Worm (Caenorhabditis elegans): ENCODE data around the gene gbh-1.

gbh-1 gene

ce11 chrII:10665031-10665430 lies 28.6 kb downstream of the gbh-1 start, which contains the start of gene D2089.3:
Gene D2089.3 (minus strand): TSS chrII:10665131.
- no peak for TF ChIP-seq fkh-2 (tag; optimal IDR thresholded peaks at IDR 0.05)

ce11 chrII:10662698-10663097 lies 30.9 kb downstream of the gbh-1 start, which contains the start of gene D2089.8:
Gene D2089.8 (minus strand): TSS chrII:10662781.
- no peak for TF ChIP-seq nhr-28 (tag; optimal IDR thresholded peaks at IDR 0.05)
- no peak for TF ChIP-seq hmg-11 (tag; optimal IDR thresholded peaks at IDR 0.05)
- peak; percentile 18 for TF ChIP-seq nfya-1 (tag; optimal IDR thresholded peaks at IDR 0.05; ENCODE audit: insufficient read depth)
- TF ChIP-seq tbx-2 (tag; optimal IDR thresholded peaks at IDR 0.05), result no peak
- no peak for TF ChIP-seq egl-27 (tag; optimal IDR thresholded peaks at IDR 0.05)
- peak; percentile 43 for TF ChIP-seq pha-4 (tag; optimal IDR thresholded peaks at IDR 0.05)
- TF ChIP-seq nhr-11 (tag; optimal IDR thresholded peaks at IDR 0.05), result no peak
- TF ChIP-seq pqm-1 (tag; optimal IDR thresholded peaks at IDR 0.05), result no peak

DNA sequence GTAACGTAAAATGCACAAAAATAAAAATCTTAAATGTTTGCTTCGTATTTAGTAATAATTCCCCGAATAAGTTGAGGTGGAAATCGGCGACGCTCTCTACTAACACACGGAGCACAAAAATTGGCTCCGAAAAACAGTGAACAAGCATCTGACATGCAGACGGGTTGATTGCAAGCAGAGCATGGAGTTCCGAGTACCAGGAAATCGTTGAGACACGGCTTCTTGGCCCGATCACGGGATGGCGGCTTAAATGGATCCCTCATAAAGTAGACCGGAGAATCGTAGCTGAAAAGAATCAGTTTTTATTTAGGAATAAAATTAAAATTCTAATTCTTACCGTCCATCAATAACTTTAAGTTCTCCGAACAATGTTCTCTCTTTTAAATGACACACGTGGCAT lies 31.3 kb downstream of the gbh-1 start:
- TF ChIP-seq tbx-2 (tag; optimal IDR thresholded peaks at IDR 0.05) (no peak), hmg-11 (tag; optimal IDR thresholded peaks at IDR 0.05) (no peak), nhr-12 (tag; optimal IDR thresholded peaks at IDR 0.05) (no peak), elt-2 (tag; optimal IDR thresholded peaks at IDR 0.05) (no peak)

ce11 chrII:10661448-10662064 lies 32.0 kb downstream of the gbh-1 start:
- TF ChIP-seq jun-1 (tag; optimal IDR thresholded peaks at IDR 0.05) (no peak), nhr-67 (tag; optimal IDR thresholded peaks at IDR 0.05) (no peak), lsy-12 (tag; optimal IDR thresholded peaks at IDR 0.05) (no peak), snpc-4 (tag; optimal IDR thresholded peaks at IDR 0.05) (no peak), nhr-43 (tag; optimal IDR thresholded peaks at IDR 0.05; ENCODE audit: poor library complexity, severe bottlenecking) (peak; percentile 59)

- TF ChIP-seq pha-4 (tag; optimal IDR thresholded peaks at IDR 0.05), result no peak
- no peak for TF ChIP-seq lsy-12 (tag; optimal IDR thresholded peaks at IDR 0.05)
- TF ChIP-seq skn-1 (tag; optimal IDR thresholded peaks at IDR 0.05), result no peak
These were observed 32.7 kb downstream of the gbh-1 start, which contains the start of gene marc-2 for ce11 chrII:10660892-10661291. Gene marc-2 (minus strand): TSS chrII:10660992.

DNA sequence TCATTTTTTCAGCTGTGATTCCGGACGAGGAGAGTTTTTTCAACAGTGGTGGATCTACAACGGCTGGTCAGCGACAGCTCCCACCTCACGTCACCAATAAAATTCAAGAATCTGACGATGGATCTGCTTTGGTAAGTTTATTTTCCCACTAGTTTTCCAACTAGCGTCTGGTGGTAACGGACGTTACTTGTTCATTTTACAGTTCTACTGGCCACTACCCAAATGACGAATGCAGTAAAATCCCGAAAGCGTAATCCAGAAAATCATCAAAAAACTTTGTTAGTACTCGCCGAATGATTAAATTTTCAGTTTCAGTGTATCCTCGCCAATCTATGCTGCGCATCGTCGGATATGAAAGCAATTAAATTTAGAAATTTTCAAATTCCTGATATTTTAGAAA lies 34.0 kb downstream of the gbh-1 start:
- no peak for TF ChIP-seq ama-1 (optimal IDR thresholded peaks at IDR 0.05)
- no peak for TF ChIP-seq nhr-77 (tag; optimal IDR thresholded peaks at IDR 0.05)
- TF ChIP-seq ceh-28 (tag; optimal IDR thresholded peaks at IDR 0.05), result no peak
- no peak for TF ChIP-seq daf-12 (tag; optimal IDR thresholded peaks at IDR 0.05)
- TF ChIP-seq unc-39 (tag; optimal IDR thresholded peaks at IDR 0.05), result no peak
- no peak for TF ChIP-seq nhr-237 (tag; optimal IDR thresholded peaks at IDR 0.05)
- TF ChIP-seq nhr-12 (tag; optimal IDR thresholded peaks at IDR 0.05), result no peak
- no peak for TF ChIP-seq elt-2 (tag; optimal IDR thresholded peaks at IDR 0.05)
- TF ChIP-seq snpc-4 (tag; optimal IDR thresholded peaks at IDR 0.05), result no peak
- TF ChIP-seq ZK546.5 (tag; optimal IDR thresholded peaks at IDR 0.05), result no peak
- no peak for TF ChIP-seq eor-1 (tag; optimal IDR thresholded peaks at IDR 0.05)
- TF ChIP-seq zag-1 (tag; optimal IDR thresholded peaks at IDR 0.05), result no peak
- TF ChIP-seq R02D3.7 (tag; optimal IDR thresholded peaks at IDR 0.05), result no peak
- TF ChIP-seq egl-27 (tag; optimal IDR thresholded peaks at IDR 0.05), result no peak
- TF ChIP-seq sea-2 (GFP tag; optimal IDR thresholded peaks at IDR 0.05), result no peak
- TF ChIP-seq fkh-10 (GFP tag; optimal IDR thresholded peaks at IDR 0.05), result no peak
- no peak for TF ChIP-seq nhr-43 (tag; optimal IDR thresholded peaks at IDR 0.05; ENCODE audit: poor library complexity, severe bottlenecking)
- no peak for TF ChIP-seq tbx-2 (tag; optimal IDR thresholded peaks at IDR 0.05)

- TF ChIP-seq lin-15B (tag; optimal IDR thresholded peaks at IDR 0.05), result peak; percentile 89
- peak; percentile 79 for TF ChIP-seq snpc-4 (tag; optimal IDR thresholded peaks at IDR 0.05)
- no peak for TF ChIP-seq egl-27 (tag; optimal IDR thresholded peaks at IDR 0.05)
- peak; percentile 86 for TF ChIP-seq pha-4 (tag; optimal IDR thresholded peaks at IDR 0.05)
- peak; percentile 88 for TF ChIP-seq nfya-1 (tag; optimal IDR thresholded peaks at IDR 0.05; ENCODE audit: insufficient read depth)
- no peak for TF ChIP-seq ztf-11 (tag; optimal IDR thresholded peaks at IDR 0.05)
- TF ChIP-seq elt-2 (tag; optimal IDR thresholded peaks at IDR 0.05), result peak; percentile 48
- TF ChIP-seq nhr-23 (tag; optimal IDR thresholded peaks at IDR 0.05), result peak; percentile 87
- TF ChIP-seq egl-5 (tag; optimal IDR thresholded peaks at IDR 0.05), result peak; percentile 70
- no peak for TF ChIP-seq nhr-67 (tag; optimal IDR thresholded peaks at IDR 0.05)
- TF ChIP-seq R02D3.7 (tag; optimal IDR thresholded peaks at IDR 0.05), result peak; percentile 17
- TF ChIP-seq pqm-1 (tag; optimal IDR thresholded peaks at IDR 0.05), result peak; percentile 48
- peak; percentile 74 for TF ChIP-seq skn-1 (tag; optimal IDR thresholded peaks at IDR 0.05)
- TF ChIP-seq ceh-9 (tag; optimal IDR thresholded peaks at IDR 0.05), result no peak
- peak; percentile 84 for TF ChIP-seq nhr-25 (tag; optimal IDR thresholded peaks at IDR 0.05)
- TF ChIP-seq lin-39 (tag; optimal IDR thresholded peaks at IDR 0.05), result peak; percentile 39
- peak; percentile 63 for TF ChIP-seq hmg-11 (tag; optimal IDR thresholded peaks at IDR 0.05)
- no peak for TF ChIP-seq daf-12 (tag; optimal IDR thresholded peaks at IDR 0.05)
- TF ChIP-seq sea-2 (GFP tag; optimal IDR thresholded peaks at IDR 0.05), result no peak
These were observed 34.9 kb downstream of the gbh-1 start, which contains the start of the genes snu-13 and rsp-7 for ce11 chrII:10658576-10659256. Gene snu-13 (minus strand): TSS chrII:10658626. Gene rsp-7 (plus strand): TSS chrII:10659206.

Data from whole organism, L3 larva.